Worm (Caenorhabditis elegans) whole organism, L4 larva: ENCODE data around the gene xrn-2.
A peak's percentile ranks its signal among the peaks of the same experiment; 100 is the strongest.

ENCODE experiments used
- F26F4.8 ChIP-seq: fragments of 200-800 bp; sonication (Bioruptor generic); conservative IDR thresholded peaks from 2 replicates; pipeline ENCODE4 v1.3.6; 2022; ENCODE audit warnings: missing genetic modification characterization, missing compliant biosample characterization
- F37D6.2 ChIP-seq: sonication (generic microtip); optimal IDR thresholded peaks from 2 replicates; lab custom pipeline; 2016; ENCODE audit warnings: mild to moderate bottlenecking, missing genetic modification characterization, missing compliant biosample characterization
- F44E2.7 ChIP-seq: fragments of 200-800 bp; sonication (Bioruptor generic); IDR thresholded peaks from 2 replicates; pipeline ENCODE4 v2.1.2; 2022; ENCODE audit warnings: missing genetic modification characterization, missing compliant biosample characterization
- R02D3.7 ChIP-seq: fragments of 150-350 bp; sonication (generic microtip); optimal IDR thresholded peaks from 3 replicates; lab custom pipeline; 2014; ENCODE audit warnings: missing biosample characterization, missing genetic modification characterization
- Y5F2A.4 ChIP-seq: fragments of 200-800 bp; sonication (Bioruptor generic); optimal IDR thresholded peaks from 2 replicates; lab custom pipeline; 2018; ENCODE audit warnings: mild to moderate bottlenecking, missing genetic modification characterization, missing compliant biosample characterization
- ZK546.5 ChIP-seq, 2 experiments: sonication (generic microtip); optimal IDR thresholded peaks; 2 replicates each; lab custom pipeline; 2017; ENCODE audit warnings: missing biosample characterization in 2 of 2, missing genetic modification characterization in 2 of 2
- aha-1 ChIP-seq: fragments of 150-350 bp; peaks from one replicate; lab custom pipeline; 2014; ENCODE audit warnings: missing biosample characterization, missing genetic modification characterization
- arid-1 ChIP-seq: fragments of 200-800 bp; sonication (Bioruptor generic); conservative IDR thresholded peaks from 2 replicates; pipeline ENCODE4 v1.3.6; 2022; ENCODE audit warnings: missing genetic modification reagents, missing genetic modification characterization, missing compliant biosample characterization
- daf-12 ChIP-seq: fragments of 150-350 bp; optimal IDR thresholded peaks from 2 replicates; lab custom pipeline; 2014; ENCODE audit warnings: missing biosample characterization, missing genetic modification reagents, missing genetic modification characterization
- daf-16 ChIP-seq, 3 experiments: sonication (generic microtip); optimal IDR thresholded peaks; 2 replicates each; lab custom pipeline; 2016 to 2017; ENCODE audit warnings: missing genetic modification characterization in 3 of 3, missing genetic modification reagents in 3 of 3, mild to moderate bottlenecking in 2 of 3, missing compliant biosample characterization in 2 of 3, missing biosample characterization in 1 of 3, moderate library complexity in 1 of 3
- dpl-1 ChIP-seq: fragments of 150-350 bp; optimal IDR thresholded peaks from 2 replicates; lab custom pipeline; 2014; ENCODE audit warnings: missing biosample characterization, missing genetic modification reagents, missing genetic modification characterization
- gei-8 ChIP-seq: fragments of 200-800 bp; sonication (Bioruptor generic); optimal IDR thresholded peaks from 2 replicates; lab custom pipeline; 2018; ENCODE audit warnings: mild to moderate bottlenecking, missing genetic modification characterization, missing compliant biosample characterization
- hlh-11 ChIP-seq: fragments of 200-800 bp; sonication (Bioruptor generic); optimal IDR thresholded peaks from 2 replicates; lab custom pipeline; 2018; ENCODE audit warnings: mild to moderate bottlenecking, missing genetic modification characterization, missing compliant biosample characterization
- hlh-30 ChIP-seq: sonication (generic microtip); optimal IDR thresholded peaks from 2 replicates; lab custom pipeline; 2017; ENCODE audit warnings: antibody characterized with exemption, mild to moderate bottlenecking, missing genetic modification characterization, missing compliant biosample characterization; ENCODE audit not compliant: insufficient read depth
- lim-7 ChIP-seq: fragments of 200-800 bp; sonication (Bioruptor generic); IDR thresholded peaks from 2 replicates; pipeline ENCODE4 v1.3.6; 2022; ENCODE audit warnings: missing genetic modification characterization, missing compliant biosample characterization
- lin-29 ChIP-seq: fragments of 200-800 bp; sonication (Bioruptor generic); IDR thresholded peaks from 2 replicates; pipeline ENCODE4 v1.3.6; 2022; ENCODE audit warnings: missing genetic modification reagents, missing genetic modification characterization, missing compliant biosample characterization
- nhr-111 ChIP-seq: fragments of 200-800 bp; sonication (Bioruptor generic); optimal IDR thresholded peaks from 2 replicates; lab custom pipeline; 2018; ENCODE audit warnings: mild to moderate bottlenecking, missing genetic modification characterization, missing compliant biosample characterization
- nhr-41 ChIP-seq: fragments of 200-800 bp; sonication (Bioruptor generic); IDR thresholded peaks from 2 replicates; pipeline ENCODE4 v1.3.6; 2022; ENCODE audit warnings: missing genetic modification reagents, missing genetic modification characterization, missing compliant biosample characterization
- php-3 ChIP-seq: fragments of 200-800 bp; sonication (Bioruptor generic); IDR thresholded peaks from 2 replicates; pipeline ENCODE4 v1.3.6; 2022; ENCODE audit warnings: missing genetic modification reagents, missing genetic modification characterization, missing compliant biosample characterization
- sdz-12 ChIP-seq: fragments of 200-800 bp; sonication (Bioruptor generic); optimal IDR thresholded peaks from 2 replicates; lab custom pipeline; 2018; ENCODE audit warnings: mild to moderate bottlenecking, missing genetic modification characterization, missing compliant biosample characterization
- unc-130 ChIP-seq: sonication (generic microtip); optimal IDR thresholded peaks from 2 replicates; lab custom pipeline; 2016; ENCODE audit warnings: missing genetic modification reagents, missing genetic modification characterization, missing compliant biosample characterization
- unc-62 ChIP-seq, 3 experiments: fragments of 150-350 bp in 1 of 3; sonication (generic microtip); optimal IDR thresholded peaks in 2 of 3; peaks in 1 of 3; 1 replicate in 1 of 3; 2 replicates in 2 of 3; lab custom pipeline; 2014 to 2017; ENCODE audit warnings: missing biosample characterization in 3 of 3, missing genetic modification characterization in 3 of 3, missing genetic modification reagents in 3 of 3, missing genotype in 1 of 3
- zag-1 ChIP-seq: fragments of 150-350 bp; optimal IDR thresholded peaks from 2 replicates; lab custom pipeline; 2014; ENCODE audit warnings: missing biosample characterization, missing genetic modification characterization
- zfp-3 ChIP-seq: fragments of 200-800 bp; sonication (Bioruptor generic); conservative IDR thresholded peaks from 2 replicates; pipeline ENCODE4 v1.3.6; 2022; ENCODE audit warnings: missing genetic modification reagents, missing genetic modification characterization, missing compliant biosample characterization
- ztf-11 ChIP-seq: fragments of 150-350 bp; optimal IDR thresholded peaks from 2 replicates; lab custom pipeline; 2014; ENCODE audit warnings: missing biosample characterization, missing genetic modification characterization

xrn-2 gene

DNA sequence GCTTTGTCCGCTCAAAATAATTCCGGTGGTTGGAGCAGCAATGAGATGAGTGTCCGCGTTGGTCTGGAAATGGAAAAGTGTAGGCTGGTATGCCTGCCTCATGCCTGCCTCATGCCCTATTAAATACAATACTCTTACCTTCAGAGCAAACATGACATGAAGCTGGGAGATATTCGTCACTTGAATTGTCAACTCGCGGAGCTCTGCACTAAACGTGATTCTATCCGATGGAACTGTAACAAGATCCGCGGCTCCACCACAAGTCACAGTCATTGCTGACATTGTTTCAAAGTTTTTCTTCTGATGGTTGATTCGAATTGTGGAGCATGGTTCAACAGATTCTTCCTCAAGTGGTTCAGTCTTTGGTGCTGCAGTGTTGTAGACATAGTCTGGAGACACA lies 17.6 kb downstream of the xrn-2 start:
- no peak for TF ChIP-seq daf-12 (tag; lab: Kevin White, UChicago)
- no peak for TF ChIP-seq F37D6.2 (tag; lab: Kevin White, UChicago)
- TF ChIP-seq unc-62 (GFP tag; optimal IDR thresholded peaks at IDR 0.05 in 1 of 2; lab: Kevin White, UChicago): peak in 1 of 2 experiments; percentile 97
- no peak for TF ChIP-seq unc-62 (tag; optimal IDR thresholded peaks at IDR 0.05; lab: Kevin White, UChicago)
- TF ChIP-seq php-3: no peak
- TF ChIP-seq zfp-3 (GFP tag; lab: Robert Waterston, UW): no peak
- peak; percentile 95 for TF ChIP-seq aha-1

DNA sequence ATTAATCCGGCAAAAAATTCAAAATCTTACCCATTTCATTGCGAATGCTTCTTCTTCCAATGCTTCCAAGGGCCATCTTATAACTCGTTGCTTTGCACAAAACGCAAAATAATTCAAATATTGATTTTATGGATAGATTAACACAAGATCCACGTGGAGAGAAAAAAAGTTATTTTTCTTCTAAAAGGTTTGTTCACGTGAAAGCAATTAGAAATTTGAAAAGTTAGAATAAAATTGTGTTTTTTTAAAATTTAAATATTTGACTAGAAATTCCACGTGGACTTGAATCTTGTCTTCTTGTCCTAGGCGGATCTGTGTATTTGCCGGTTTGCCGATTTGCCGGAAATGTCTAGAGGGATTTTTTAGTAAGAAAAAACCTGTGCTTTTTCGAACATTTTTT lies 19.5 kb downstream of the xrn-2 start, which contains the start of gene Y48B6A.5:
Y48B6A.5 (minus strand) TSS at position 101 of the 400 bp plus-strand sequence.
- TF ChIP-seq nhr-111 (GFP tag; lab: Kevin White, UChicago) (no peak), ZK546.5 (tag; optimal IDR thresholded peaks at IDR 0.05; lab: Kevin White, UChicago) (no peak), hlh-30 (tag; lab: Kevin White, UChicago) (no peak), F26F4.8 (no peak), gei-8 (GFP tag; lab: Kevin White, UChicago) (no peak), ztf-11 (no peak), sdz-12 (GFP tag; lab: Kevin White, UChicago) (no peak), lim-7 (GFP tag; lab: Robert Waterston, UW) (no peak), zag-1 (tag; lab: Kevin White, UChicago) (no peak), dpl-1 (GFP tag; lab: Kevin White, UChicago) (no peak), arid-1 (GFP tag; lab: Robert Waterston, UW) (no peak), lin-29 (GFP tag; lab: Robert Waterston, UW) (no peak), unc-130 (GFP tag; lab: Kevin White, UChicago) (no peak)
- TF ChIP-seq, all 104 proteins: peak for 0

ce11 chrII:14176642-14177041 lies 21.1 kb downstream of the xrn-2 start:
- TF ChIP-seq F44E2.7 (GFP tag; lab: Robert Waterston, UW) (peak; percentile 35; the same call in 1 of the 2 replicates), hlh-11 (tag; lab: Kevin White, UChicago) (peak; percentile 12), arid-1 (GFP tag; lab: Robert Waterston, UW) (no peak)

DNA sequence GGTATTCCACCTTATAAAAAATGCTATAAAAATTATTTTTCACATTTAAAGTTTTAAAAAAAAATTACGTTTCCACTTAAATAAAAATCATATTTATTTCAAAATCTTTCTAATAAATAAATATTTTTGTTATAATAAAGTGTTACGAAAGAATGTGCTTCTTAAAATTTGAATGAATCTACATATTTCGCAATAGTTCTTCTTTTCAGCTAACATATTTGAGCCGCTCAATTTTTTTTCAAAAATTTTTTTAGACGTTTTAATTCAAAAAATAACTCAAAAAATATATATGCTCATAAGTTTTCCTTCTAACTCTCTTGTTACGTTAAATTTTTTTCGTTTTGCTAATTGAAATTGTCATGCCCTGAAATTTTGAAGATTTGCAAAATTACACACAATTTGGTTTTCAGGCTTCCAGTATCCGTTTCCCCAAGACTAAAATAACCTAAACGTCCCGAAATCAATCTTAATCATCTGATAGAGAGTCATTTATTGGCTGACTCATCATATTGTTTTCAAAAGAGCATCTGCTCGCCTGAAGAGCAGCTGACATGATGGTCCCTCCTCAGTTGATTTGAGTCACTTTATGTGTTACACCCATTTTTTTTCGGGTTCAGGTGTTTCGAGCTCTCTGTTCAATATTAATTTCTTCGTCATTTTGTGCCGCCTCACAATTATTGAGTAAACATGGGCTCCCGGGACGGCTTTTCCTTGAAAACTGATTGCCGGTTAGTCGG lies 22.8 kb downstream of the xrn-2 start, which contains the start of gene efhd-1:
efhd-1 (plus strand) TSS at position 582 of the 737 bp plus-strand sequence.
- TF ChIP-seq daf-16 (GFP tag; optimal IDR thresholded peaks at IDR 0.05; lab: Kevin White, UChicago) (peak in 1 of 2 experiments; percentile 54), daf-16 (tag; optimal IDR thresholded peaks at IDR 0.05; lab: Kevin White, UChicago) (no peak), Y5F2A.4 (GFP tag; lab: Kevin White, UChicago) (no peak), hlh-11 (tag; lab: Kevin White, UChicago) (peak; percentile 14)

DNA sequence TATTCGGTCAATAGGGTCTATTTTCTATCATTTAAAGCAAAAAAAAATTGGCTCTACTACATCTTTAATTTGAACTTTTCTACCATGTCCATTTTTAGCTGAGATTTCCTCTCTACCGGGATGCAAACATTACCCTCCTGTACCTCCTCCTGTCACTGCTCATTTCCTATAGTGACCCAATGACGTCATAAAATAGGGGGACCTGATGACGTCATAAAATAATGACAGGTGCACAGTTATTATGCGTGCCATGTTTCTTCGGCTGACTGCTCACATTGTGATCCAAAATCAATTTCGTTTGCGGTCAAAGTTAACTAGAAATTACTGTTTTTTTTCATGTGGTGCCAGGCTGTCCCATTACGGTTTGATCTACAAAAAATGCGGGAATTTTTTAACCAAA lies 31.4 kb downstream of the xrn-2 start:
- TF ChIP-seq R02D3.7 (tag; lab: Kevin White, UChicago): no peak

DNA sequence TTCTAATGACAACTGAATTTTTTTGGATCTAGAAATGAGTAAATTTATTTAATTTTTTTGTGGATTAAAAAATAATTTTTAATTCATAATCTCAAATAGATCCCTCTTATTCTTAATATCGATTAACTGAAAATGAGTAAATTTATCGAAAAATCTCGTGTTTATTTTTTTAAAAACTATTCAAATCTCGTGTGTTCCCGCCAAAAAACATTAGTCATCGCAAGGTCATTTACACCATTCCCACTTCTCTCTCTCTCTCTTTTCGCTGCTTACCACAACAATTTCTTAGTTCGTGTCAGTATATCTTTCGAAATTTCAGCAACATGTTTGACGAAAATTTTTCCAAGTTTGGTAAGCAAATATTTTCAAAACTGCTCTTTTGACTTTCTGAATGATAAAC lies 31.9 kb downstream of the xrn-2 start:
- TF ChIP-seq aha-1 (peak; percentile 15), F26F4.8 (no peak)

ce11 chrII:14195931-14196330 lies 40.4 kb downstream of the xrn-2 start:
- TF ChIP-seq nhr-41 (GFP tag; lab: Robert Waterston, UW) (no peak), aha-1 (peak; percentile 81)
